ENCODE assay signal across 1 fruit fly cellular context in genomic region chr2L:5084586-5085257, dm6.
TF ChIP-seq lines count a peak whose summit lies in the region.

No protein-coding gene starts in this region.

TF ChIP-seq in whole organism, embryonic, 481 proteins besides CTCF, POLR2A, EP300 and RAD21 (continued from another document and continues in another):
- TF ChIP-seq vvl (GFP tag; IDR thresholded peaks at IDR 0.05; lab: Robert Waterston, UW) (peak; percentile 70), Vsx1 (GFP tag; optimal IDR thresholded peaks at IDR 0.05; lab: Kevin White, UChicago) (peak; percentile 58), wek (GFP tag; optimal IDR thresholded peaks at IDR 0.05; lab: Kevin White, UChicago) (no peak), CG8765 (GFP tag; IDR thresholded peaks at IDR 0.05; lab: Robert Waterston, UW) (no peak), nmo (GFP tag; optimal IDR thresholded peaks at IDR 0.05; lab: Kevin White, UChicago) (no peak), ab (GFP tag; optimal IDR thresholded peaks at IDR 0.05; lab: Kevin White, UChicago) (no peak), sisA (GFP tag; IDR thresholded peaks at IDR 0.05; lab: Robert Waterston, UW) (no peak), gro (GFP tag; optimal IDR thresholded peaks at IDR 0.05; lab: Kevin White, UChicago) (no peak), CG1832 (GFP tag; optimal IDR thresholded peaks at IDR 0.05; lab: Kevin White, UChicago) (no peak), run (tag; optimal IDR thresholded peaks at IDR 0.05; lab: Kevin White, UChicago) (no peak), CG12769 (tag; optimal IDR thresholded peaks at IDR 0.05; lab: Kevin White, UChicago) (no peak), Dll (GFP tag; IDR thresholded peaks at IDR 0.05; lab: Robert Waterston, UW; ENCODE audit: partially characterized antibody) (no peak), Xrp1 (GFP tag; IDR thresholded peaks at IDR 0.05; lab: Robert Waterston, UW) (no peak), knrl (GFP tag; IDR thresholded peaks at IDR 0.05; lab: Robert Waterston, UW; ENCODE audit: partially characterized antibody) (no peak), Med (GFP tag; lab: Kevin White, UChicago) (peak; percentile 55), CG1529 (GFP tag; optimal IDR thresholded peaks at IDR 0.05; lab: Kevin White, UChicago) (no peak), CG7839 (tag; optimal IDR thresholded peaks at IDR 0.05; lab: Kevin White, UChicago) (no peak), CG13775 (GFP tag; optimal IDR thresholded peaks at IDR 0.05; lab: Kevin White, UChicago) (no peak), Dek (tag; optimal IDR thresholded peaks at IDR 0.05; lab: Kevin White, UChicago) (no peak), gsb (GFP tag; IDR thresholded peaks at IDR 0.05; lab: Robert Waterston, UW) (no peak), CG6765 (GFP tag; optimal IDR thresholded peaks at IDR 0.05; lab: Kevin White, UChicago) (no peak), Mes4 (GFP tag; optimal IDR thresholded peaks at IDR 0.05; lab: Kevin White, UChicago) (no peak), Hr3 (GFP tag; optimal IDR thresholded peaks at IDR 0.05; lab: Kevin White, UChicago) (no peak), Fer2 (tag; optimal IDR thresholded peaks at IDR 0.05; lab: Kevin White, UChicago) (no peak), Hmr (GFP tag; optimal IDR thresholded peaks at IDR 0.05; lab: Kevin White, UChicago) (peak; percentile 74), grn (GFP tag; optimal IDR thresholded peaks at IDR 0.05; lab: Kevin White, UChicago) (no peak), CG11247 (GFP tag; IDR thresholded peaks at IDR 0.05; lab: Robert Waterston, UW) (no peak), CG15601 (tag; optimal IDR thresholded peaks at IDR 0.05; lab: Kevin White, UChicago) (no peak), CG15479 (GFP tag; optimal IDR thresholded peaks at IDR 0.05; lab: Kevin White, UChicago) (no peak), Drgx (GFP tag; IDR thresholded peaks at IDR 0.05; lab: Robert Waterston, UW) (no peak), CG17186 (GFP tag; optimal IDR thresholded peaks at IDR 0.05; lab: Kevin White, UChicago) (no peak), D (optimal IDR thresholded peaks at IDR 0.05; lab: Kevin White, UChicago) (no peak), D (GFP tag; optimal IDR thresholded peaks at IDR 0.05; lab: Kevin White, UChicago) (no peak), otp (GFP tag; IDR thresholded peaks at IDR 0.05; lab: Robert Waterston, UW) (0 out of 3 replicates have a peak, but pooled peaks have one; percentile 23), ATbp (GFP tag; optimal IDR thresholded peaks at IDR 0.05; lab: Kevin White, UChicago) (peak; percentile 68), unpg (GFP tag; optimal IDR thresholded peaks at IDR 0.05; lab: Kevin White, UChicago) (no peak), CG3847 (GFP tag; IDR thresholded peaks at IDR 0.05; lab: Robert Waterston, UW) (no peak), CG4707 (GFP tag; optimal IDR thresholded peaks at IDR 0.05; lab: Kevin White, UChicago) (no peak), chinmo (GFP tag; IDR thresholded peaks at IDR 0.05; lab: Robert Waterston, UW; ENCODE audit: partially characterized antibody) (no peak), CG10959 (GFP tag; IDR thresholded peaks at IDR 0.05; lab: Robert Waterston, UW) (no peak), aop (GFP tag; IDR thresholded peaks at IDR 0.05; lab: Robert Waterston, UW) (no peak), CG4854 (GFP tag; optimal IDR thresholded peaks at IDR 0.05; lab: Kevin White, UChicago) (no peak), CG3838 (GFP tag; optimal IDR thresholded peaks at IDR 0.05; lab: Kevin White, UChicago) (no peak), Atf-2 (GFP tag; optimal IDR thresholded peaks at IDR 0.05; lab: Kevin White, UChicago) (no peak), repo (GFP tag; optimal IDR thresholded peaks at IDR 0.05; lab: Kevin White, UChicago) (no peak), Poxn (GFP tag; IDR thresholded peaks at IDR 0.05; lab: Robert Waterston, UW) (no peak), chif (GFP tag; optimal IDR thresholded peaks at IDR 0.05; lab: Kevin White, UChicago) (no peak), CG3163 (GFP tag; optimal IDR thresholded peaks at IDR 0.05; lab: Kevin White, UChicago) (no peak), CG10267 (tag; optimal IDR thresholded peaks at IDR 0.05; lab: Kevin White, UChicago) (no peak), CG17361 (GFP tag; IDR thresholded peaks at IDR 0.05; lab: Robert Waterston, UW) (no peak), CG18599 (GFP tag; optimal IDR thresholded peaks at IDR 0.05; lab: Kevin White, UChicago) (no peak), CG2199 (GFP tag; IDR thresholded peaks at IDR 0.05; lab: Robert Waterston, UW) (no peak), pita (GFP tag; optimal IDR thresholded peaks at IDR 0.05; lab: Kevin White, UChicago) (no peak), CG2712 (tag; optimal IDR thresholded peaks at IDR 0.05; lab: Kevin White, UChicago) (no peak), Sox102F (GFP tag; optimal IDR thresholded peaks at IDR 0.05; lab: Kevin White, UChicago) (no peak), CG9932 (GFP tag; IDR thresholded peaks at IDR 0.05; lab: Robert Waterston, UW) (peak; percentile 48; the same call in 1 of the 2 replicates), toy (GFP tag; IDR thresholded peaks at IDR 0.05; lab: Robert Waterston, UW) (no peak), wor (GFP tag; IDR thresholded peaks at IDR 0.05; lab: Robert Waterston, UW) (no peak), tin (GFP tag; optimal IDR thresholded peaks at IDR 0.05; lab: Kevin White, UChicago) (no peak), Six4 (GFP tag; optimal IDR thresholded peaks at IDR 0.05; lab: Kevin White, UChicago) (no peak), CG14860 (GFP tag; IDR thresholded peaks at IDR 0.05; lab: Robert Waterston, UW; ENCODE audit: partially characterized antibody) (0 out of 3 replicates have a peak, but pooled peaks have one; percentile 27), stwl (tag; optimal IDR thresholded peaks at IDR 0.05; lab: Kevin White, UChicago) (no peak), CG7271 (tag; optimal IDR thresholded peaks at IDR 0.05; lab: Kevin White, UChicago) (no peak), CG16863 (GFP tag; optimal IDR thresholded peaks at IDR 0.05; lab: Kevin White, UChicago) (no peak), Sry-β (GFP tag; optimal IDR thresholded peaks at IDR 0.05; lab: Kevin White, UChicago) (no peak), chn (GFP tag; optimal IDR thresholded peaks at IDR 0.05; lab: Kevin White, UChicago) (no peak), CG14710 (tag; optimal IDR thresholded peaks at IDR 0.05; lab: Kevin White, UChicago) (no peak), CG16813 (GFP tag; IDR thresholded peaks at IDR 0.05; lab: Robert Waterston, UW; ENCODE audit: partially characterized antibody) (no peak), CG6689 (GFP tag; IDR thresholded peaks at IDR 0.05; lab: Robert Waterston, UW) (no peak), amos (GFP tag; IDR thresholded peaks at IDR 0.05; lab: Robert Waterston, UW; ENCODE audit: partially characterized antibody) (no peak), unc-4 (GFP tag; IDR thresholded peaks at IDR 0.05; lab: Robert Waterston, UW; ENCODE audit: partially characterized antibody) (no peak), CG2678 (tag; optimal IDR thresholded peaks at IDR 0.05; lab: Kevin White, UChicago) (peak; percentile 3), exex (tag; optimal IDR thresholded peaks at IDR 0.05; lab: Kevin White, UChicago) (no peak), vnd (GFP tag; IDR thresholded peaks at IDR 0.05; lab: Robert Waterston, UW; ENCODE audit: partially characterized antibody) (no peak), Mad (GFP tag; optimal IDR thresholded peaks at IDR 0.05; lab: Kevin White, UChicago) (no peak), Blimp-1 (GFP tag; optimal IDR thresholded peaks at IDR 0.05; lab: Kevin White, UChicago) (no peak), CG10654 (GFP tag; optimal IDR thresholded peaks at IDR 0.05; lab: Kevin White, UChicago) (no peak), so (GFP tag; IDR thresholded peaks at IDR 0.05; lab: Robert Waterston, UW) (no peak), insv (GFP tag; optimal IDR thresholded peaks at IDR 0.05; lab: Kevin White, UChicago) (no peak), CG7786 (GFP tag; optimal IDR thresholded peaks at IDR 0.05; lab: Kevin White, UChicago) (peak; percentile 8), NfI (GFP tag; optimal IDR thresholded peaks at IDR 0.05; lab: Kevin White, UChicago) (no peak), CG4730 (GFP tag; IDR thresholded peaks at IDR 0.05; lab: Robert Waterston, UW) (no peak), ci (GFP tag; IDR thresholded peaks at IDR 0.05; lab: Robert Waterston, UW) (no peak), ac (GFP tag; optimal IDR thresholded peaks at IDR 0.05; lab: Kevin White, UChicago) (no peak), H15 (GFP tag; IDR thresholded peaks at IDR 0.05; lab: Robert Waterston, UW) (no peak), pho (GFP tag; optimal IDR thresholded peaks at IDR 0.05; lab: Kevin White, UChicago) (no peak), chm (GFP tag; IDR thresholded peaks at IDR 0.05; lab: Robert Waterston, UW) (no peak), CG18619 (GFP tag; optimal IDR thresholded peaks at IDR 0.05; lab: Kevin White, UChicago) (peak; percentile 6), CG6175 (GFP tag; IDR thresholded peaks at IDR 0.05; lab: Robert Waterston, UW) (no peak), CG6791 (GFP tag; IDR thresholded peaks at IDR 0.05; lab: Robert Waterston, UW; ENCODE audit: partially characterized antibody) (no peak), CG2889 (GFP tag; IDR thresholded peaks at IDR 0.05; lab: Robert Waterston, UW) (no peak), Rfx (GFP tag; IDR thresholded peaks at IDR 0.05; lab: Robert Waterston, UW) (0 out of 2 replicates have a peak, but pooled peaks have one; percentile 34), sna (GFP tag; IDR thresholded peaks at IDR 0.05; lab: Robert Waterston, UW; ENCODE audit: partially characterized antibody) (no peak), Optix (GFP tag; IDR thresholded peaks at IDR 0.05; lab: Robert Waterston, UW) (no peak), CG10979 (tag; optimal IDR thresholded peaks at IDR 0.05; lab: Kevin White, UChicago) (no peak), Bteb2 (GFP tag; optimal IDR thresholded peaks at IDR 0.05; lab: Kevin White, UChicago) (no peak), gfzf (GFP tag; optimal IDR thresholded peaks at IDR 0.05; lab: Kevin White, UChicago) (no peak), ftz-f1 (GFP tag; optimal IDR thresholded peaks at IDR 0.05; lab: Kevin White, UChicago) (no peak), Antp (GFP tag; optimal IDR thresholded peaks at IDR 0.05; lab: Kevin White, UChicago) (no peak), sd (tag; optimal IDR thresholded peaks at IDR 0.05; lab: Kevin White, UChicago) (no peak), CG43689 (GFP tag; IDR thresholded peaks at IDR 0.05; lab: Robert Waterston, UW) (no peak), scrt (GFP tag; optimal IDR thresholded peaks at IDR 0.05; lab: Kevin White, UChicago) (no peak), E2f2 (GFP tag; IDR thresholded peaks at IDR 0.05; lab: Robert Waterston, UW) (no peak), ranshi (GFP tag; IDR thresholded peaks at IDR 0.05; lab: Robert Waterston, UW) (no peak), zen2 (GFP tag; IDR thresholded peaks at IDR 0.05; lab: Robert Waterston, UW; ENCODE audit: partially characterized antibody) (no peak), CG3281 (GFP tag; optimal IDR thresholded peaks at IDR 0.05; lab: Kevin White, UChicago) (no peak), hb (GFP tag; IDR thresholded peaks at IDR 0.05; lab: Robert Waterston, UW; ENCODE audit: partially characterized antibody) (no peak), Hand (GFP tag; optimal IDR thresholded peaks at IDR 0.05; lab: Kevin White, UChicago) (peak; percentile 10), CG11695 (GFP tag; IDR thresholded peaks at IDR 0.05; lab: Robert Waterston, UW) (no peak), CG34224 (GFP tag; IDR thresholded peaks at IDR 0.05; lab: Robert Waterston, UW; ENCODE audit: partially characterized antibody) (no peak), CG15514 (GFP tag; optimal IDR thresholded peaks at IDR 0.05; lab: Kevin White, UChicago) (no peak), CG6683 (GFP tag; optimal IDR thresholded peaks at IDR 0.05; lab: Kevin White, UChicago) (no peak), Ets65A (GFP tag; lab: Kevin White, UChicago) (no peak), sens (GFP tag; lab: Kevin White, UChicago) (peak; percentile 80), Tbp (GFP tag; optimal IDR thresholded peaks at IDR 0.05; lab: Kevin White, UChicago) (no peak), PHDP (tag; optimal IDR thresholded peaks at IDR 0.05; lab: Kevin White, UChicago) (peak; percentile 19), hbn (GFP tag; IDR thresholded peaks at IDR 0.05; lab: Robert Waterston, UW; ENCODE audit: partially characterized antibody) (no peak), ERR (GFP tag; optimal IDR thresholded peaks at IDR 0.05; lab: Kevin White, UChicago) (no peak), fd64A (GFP tag; optimal IDR thresholded peaks at IDR 0.05; lab: Kevin White, UChicago) (no peak), CG31388 (GFP tag; optimal IDR thresholded peaks at IDR 0.05; lab: Kevin White, UChicago) (no peak), pb (GFP tag; optimal IDR thresholded peaks at IDR 0.05; lab: Kevin White, UChicago) (no peak), Jarid2 (GFP tag; optimal IDR thresholded peaks at IDR 0.05; lab: Kevin White, UChicago) (no peak), CG13123 (GFP tag; optimal IDR thresholded peaks at IDR 0.05; lab: Kevin White, UChicago) (no peak), CG2129 (GFP tag; IDR thresholded peaks at IDR 0.05; lab: Robert Waterston, UW; ENCODE audit: partially characterized antibody) (no peak), Gug (GFP tag; IDR thresholded peaks at IDR 0.05; lab: Robert Waterston, UW) (no peak), maf-S (GFP tag; optimal IDR thresholded peaks at IDR 0.05; lab: Kevin White, UChicago) (no peak), Dfd (GFP tag; optimal IDR thresholded peaks at IDR 0.05; lab: Kevin White, UChicago) (no peak), onecut (GFP tag; IDR thresholded peaks at IDR 0.05; lab: Robert Waterston, UW) (no peak), Pdp1 (GFP tag; optimal IDR thresholded peaks at IDR 0.05; lab: Kevin White, UChicago) (no peak), CG7987 (GFP tag; optimal IDR thresholded peaks at IDR 0.05; lab: Kevin White, UChicago) (no peak), CG14014 (GFP tag; IDR thresholded peaks at IDR 0.05; lab: Robert Waterston, UW) (no peak), salm (tag; optimal IDR thresholded peaks at IDR 0.05; lab: Kevin White, UChicago) (no peak), Bdp1 (GFP tag; optimal IDR thresholded peaks at IDR 0.05; lab: Kevin White, UChicago) (peak; percentile 5), Doc2 (GFP tag; IDR thresholded peaks at IDR 0.05; lab: Robert Waterston, UW) (no peak), ken (GFP tag; IDR thresholded peaks at IDR 0.05; lab: Robert Waterston, UW) (no peak), Hr39 (optimal IDR thresholded peaks at IDR 0.05; lab: Kevin White, UChicago) (no peak), HmgD (GFP tag; optimal IDR thresholded peaks at IDR 0.05; lab: Kevin White, UChicago) (no peak), CG17829 (tag; optimal IDR thresholded peaks at IDR 0.05; lab: Kevin White, UChicago) (no peak), Chrac-16 (GFP tag; optimal IDR thresholded peaks at IDR 0.05; lab: Kevin White, UChicago) (no peak), ash1 (GFP tag; optimal IDR thresholded peaks at IDR 0.05; lab: Kevin White, UChicago) (no peak)
